Fruit fly (Drosophila melanogaster): Measurements from ENCODE around the gene CG3726.

CG3726 gene

dm6 chrX:5905086-5905400 is 11.9 kb upstream of the CG3726 start:
- TF ChIP-seq CG8159 (tag; optimal IDR thresholded peaks at IDR 0.05), result no peak
- TF ChIP-seq rn (GFP tag; IDR thresholded peaks at IDR 0.05), result no peak
- TF ChIP-seq CG8301 (tag; optimal IDR thresholded peaks at IDR 0.05), result peak; percentile 24

dm6 chrX:5905446-5905845 is 11.5 kb upstream of the CG3726 start, which contains the start of gene CG4020:
TSS of gene CG4020 (plus strand) at chrX:5905746.
- TF ChIP-seq CG8301 (tag; optimal IDR thresholded peaks at IDR 0.05) (no peak), CG10348 (GFP tag; IDR thresholded peaks at IDR 0.05) (no peak), EcR (GFP tag; optimal IDR thresholded peaks at IDR 0.05) (no peak), CG34367 (tag; optimal IDR thresholded peaks at IDR 0.05) (no peak), CG8159 (tag; optimal IDR thresholded peaks at IDR 0.05) (no peak), Ets98B (GFP tag; IDR thresholded peaks at IDR 0.05) (no peak), CG9948 (tag; optimal IDR thresholded peaks at IDR 0.05) (no peak), rn (GFP tag; IDR thresholded peaks at IDR 0.05) (no peak), Pif1B (GFP tag; optimal IDR thresholded peaks at IDR 0.05) (no peak), CG12605 (GFP tag; IDR thresholded peaks at IDR 0.05) (no peak), Pif1A (GFP tag; optimal IDR thresholded peaks at IDR 0.05) (no peak), gl (tag; optimal IDR thresholded peaks at IDR 0.05) (no peak)

DNA sequence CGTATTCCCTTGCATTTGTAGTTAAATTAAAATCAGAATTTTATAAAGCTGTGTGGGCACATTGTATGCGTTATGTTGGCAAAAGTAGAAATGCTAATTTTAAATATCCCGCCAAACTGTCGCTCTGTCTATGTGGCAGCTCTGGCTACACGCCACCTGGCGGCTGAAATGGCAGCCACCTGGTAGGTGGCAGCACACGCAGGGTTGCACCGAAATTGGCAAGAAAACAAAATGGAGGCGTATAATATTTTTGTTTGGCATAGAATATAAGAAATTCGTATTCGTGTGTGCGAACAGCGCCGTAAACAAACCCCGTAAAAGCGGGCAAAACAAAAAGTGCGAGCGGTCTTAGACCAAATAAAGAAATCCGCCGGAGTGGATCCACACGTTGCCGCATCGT is 9.0 kb upstream of the CG3726 start, which contains the start of gene CG12236:
CG12236 (plus strand) TSS at position 220 of the 400 bp plus-strand sequence.
- peak; percentile 16 for TF ChIP-seq CG8159 (tag; optimal IDR thresholded peaks at IDR 0.05)
- peak; percentile 4 for TF ChIP-seq EcR (GFP tag; optimal IDR thresholded peaks at IDR 0.05)
- TF ChIP-seq gl (tag; optimal IDR thresholded peaks at IDR 0.05), result no peak
- peak; percentile 26 for TF ChIP-seq Snoo (tag; optimal IDR thresholded peaks at IDR 0.05)
- TF ChIP-seq CG9948 (tag; optimal IDR thresholded peaks at IDR 0.05), result no peak
- peak; percentile 3 for TF ChIP-seq CG15710 (tag; optimal IDR thresholded peaks at IDR 0.05)

DNA sequence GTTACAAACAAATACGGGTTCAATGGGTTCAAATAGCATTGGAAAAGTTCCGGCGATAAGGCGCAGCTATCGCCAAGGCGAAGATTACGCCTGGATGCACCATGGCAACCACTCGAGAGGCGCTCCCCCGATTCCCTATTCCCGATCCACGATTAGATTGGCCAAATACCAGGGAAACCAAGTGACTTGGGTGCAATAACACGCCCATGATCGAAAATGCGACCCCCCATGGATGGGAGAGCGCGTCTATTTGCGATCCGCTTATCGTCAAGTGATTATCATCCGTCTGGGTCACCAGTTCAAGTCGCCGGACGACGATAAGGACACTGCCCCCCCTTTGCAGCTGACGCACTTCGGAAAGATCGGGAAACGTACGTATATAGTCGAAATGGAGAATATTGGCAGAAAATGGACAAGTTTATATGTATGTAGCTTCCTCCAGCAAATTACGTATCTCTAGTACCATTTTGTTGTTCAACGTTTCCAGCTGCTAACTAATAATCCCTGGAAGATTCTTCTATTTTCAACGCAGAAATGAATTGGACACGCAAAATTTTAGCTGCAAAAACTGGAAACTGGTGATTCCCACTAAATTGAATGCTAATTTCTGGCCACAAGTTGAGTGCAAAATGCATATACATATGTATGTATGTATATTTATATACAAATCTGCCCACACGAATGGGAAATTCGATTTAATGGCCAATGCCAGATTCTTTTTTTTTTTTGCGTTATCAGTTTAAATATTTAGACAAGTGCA is 1.7 kb upstream of the CG3726 start:
- no peak for TF ChIP-seq Ets98B (GFP tag; IDR thresholded peaks at IDR 0.05)
- TF ChIP-seq CG8159 (tag; optimal IDR thresholded peaks at IDR 0.05), result no peak
- peak; percentile 89 for TF ChIP-seq EcR (GFP tag; optimal IDR thresholded peaks at IDR 0.05)

dm6 chrX:5915752-5916493 is 974 bp upstream of the CG3726 start:
- no peak for TF ChIP-seq CG8301 (tag; optimal IDR thresholded peaks at IDR 0.05)
- no peak for TF ChIP-seq CG17806 (tag; optimal IDR thresholded peaks at IDR 0.05)
- peak; percentile 2 for TF ChIP-seq CG8159 (tag; optimal IDR thresholded peaks at IDR 0.05)
- 0 out of 2 replicates have a peak, but pooled peaks have one; percentile 7 for TF ChIP-seq CG32121 (GFP tag; IDR thresholded peaks at IDR 0.05)
- TF ChIP-seq Pif1A (GFP tag; optimal IDR thresholded peaks at IDR 0.05), result no peak
- TF ChIP-seq CG15710 (tag; optimal IDR thresholded peaks at IDR 0.05), result no peak
- no peak for TF ChIP-seq CG9948 (tag; optimal IDR thresholded peaks at IDR 0.05)
- 0 out of 3 replicates have a peak, but pooled peaks have one; percentile 4 for TF ChIP-seq CG4496 (GFP tag; IDR thresholded peaks at IDR 0.05)
- 0 out of 3 replicates have a peak, but pooled peaks have one; percentile 51 for TF ChIP-seq fd96Ca (GFP tag; IDR thresholded peaks at IDR 0.05)
- peak; percentile 30; the same call in 1 of the 2 replicates for TF ChIP-seq Ets98B (GFP tag; IDR thresholded peaks at IDR 0.05)
- no peak for TF ChIP-seq rn (GFP tag; IDR thresholded peaks at IDR 0.05)
- TF ChIP-seq D1 (tag; optimal IDR thresholded peaks at IDR 0.05), result no peak
- TF ChIP-seq CG10348 (GFP tag; IDR thresholded peaks at IDR 0.05), result no peak
- TF ChIP-seq CG14655 (GFP tag; optimal IDR thresholded peaks at IDR 0.05), result no peak
- no peak for TF ChIP-seq Pif1B (GFP tag; optimal IDR thresholded peaks at IDR 0.05)
- TF ChIP-seq CG34367 (tag; optimal IDR thresholded peaks at IDR 0.05), result peak; percentile 5
- TF ChIP-seq Snoo (tag; optimal IDR thresholded peaks at IDR 0.05), result no peak
- no peak for TF ChIP-seq EcR (GFP tag; optimal IDR thresholded peaks at IDR 0.05)
- no peak for TF ChIP-seq gl (tag; optimal IDR thresholded peaks at IDR 0.05)
- no peak for TF ChIP-seq CG12605 (GFP tag; IDR thresholded peaks at IDR 0.05)
- no peak for TF ChIP-seq CG13204 (GFP tag; optimal IDR thresholded peaks at IDR 0.05)

- peak; percentile 12 for TF ChIP-seq Snoo (tag; optimal IDR thresholded peaks at IDR 0.05)
- TF ChIP-seq CG8159 (tag; optimal IDR thresholded peaks at IDR 0.05), result no peak
- TF ChIP-seq Ets98B (GFP tag; IDR thresholded peaks at IDR 0.05), result no peak
- no peak for TF ChIP-seq gl (tag; optimal IDR thresholded peaks at IDR 0.05)
- TF ChIP-seq CG14655 (GFP tag; optimal IDR thresholded peaks at IDR 0.05), result no peak
- no peak for TF ChIP-seq rn (GFP tag; IDR thresholded peaks at IDR 0.05)
- no peak for TF ChIP-seq Pif1A (GFP tag; optimal IDR thresholded peaks at IDR 0.05)
- no peak for TF ChIP-seq Pif1B (GFP tag; optimal IDR thresholded peaks at IDR 0.05)
- no peak for TF ChIP-seq CG8301 (tag; optimal IDR thresholded peaks at IDR 0.05)
- TF ChIP-seq CG34367 (tag; optimal IDR thresholded peaks at IDR 0.05), result no peak
- TF ChIP-seq CG9948 (tag; optimal IDR thresholded peaks at IDR 0.05), result no peak
- TF ChIP-seq CG15710 (tag; optimal IDR thresholded peaks at IDR 0.05), result no peak
- TF ChIP-seq CG13204 (GFP tag; optimal IDR thresholded peaks at IDR 0.05), result no peak
- TF ChIP-seq CG12605 (GFP tag; IDR thresholded peaks at IDR 0.05), result peak; percentile 38; the same call in 1 of the 2 replicates
- TF ChIP-seq CG17806 (tag; optimal IDR thresholded peaks at IDR 0.05), result no peak
- no peak for TF ChIP-seq fd96Ca (GFP tag; IDR thresholded peaks at IDR 0.05)
- no peak for TF ChIP-seq D1 (tag; optimal IDR thresholded peaks at IDR 0.05)
- no peak for TF ChIP-seq EcR (GFP tag; optimal IDR thresholded peaks at IDR 0.05)
- TF ChIP-seq CG32121 (GFP tag; IDR thresholded peaks at IDR 0.05), result peak; percentile 29; the same call in 1 of the 2 replicates
- no peak for TF ChIP-seq CG10348 (GFP tag; IDR thresholded peaks at IDR 0.05)
- 0 out of 3 replicates have a peak, but pooled peaks have one; percentile 51 for TF ChIP-seq CG4496 (GFP tag; IDR thresholded peaks at IDR 0.05)
Measured at dm6 chrX:5917310-5917988, 552 bp downstream of the CG3726 start.

Measured in whole organism, pupa.